Fruit fly (Drosophila melanogaster): Measurements from ENCODE around the gene CG15628.

Gene CG15628

dm6 chr2L:4797643-4798042 is 23.9 kb upstream of the CG15628 start (continued):
- no peak for TF ChIP-seq fd59A (GFP tag; optimal IDR thresholded peaks at IDR 0.05)
- peak; percentile 77 for TF ChIP-seq Gug (GFP tag; IDR thresholded peaks at IDR 0.05)
- TF ChIP-seq dac (GFP tag; optimal IDR thresholded peaks at IDR 0.05) = peak; percentile 26
- peak; percentile 10 for TF ChIP-seq Eip75B (GFP tag; optimal IDR thresholded peaks at IDR 0.05)
- TF ChIP-seq vri (GFP tag; optimal IDR thresholded peaks at IDR 0.05) = no peak
- no peak for TF ChIP-seq CG9139 (GFP tag; optimal IDR thresholded peaks at IDR 0.05)
- TF ChIP-seq CG6276 (GFP tag; optimal IDR thresholded peaks at IDR 0.05) = peak; percentile 76
- TF ChIP-seq Hr38 (GFP tag; optimal IDR thresholded peaks at IDR 0.05) = no peak
- no peak for TF ChIP-seq cyc (GFP tag; optimal IDR thresholded peaks at IDR 0.05)
- peak; percentile 26 for TF ChIP-seq CG10669 (GFP tag; optimal IDR thresholded peaks at IDR 0.05)
- TF ChIP-seq Ets96B (tag; optimal IDR thresholded peaks at IDR 0.05) = no peak
- peak; percentile 47 for TF ChIP-seq CG3032 (tag; optimal IDR thresholded peaks at IDR 0.05)
- TF ChIP-seq ss (GFP tag; optimal IDR thresholded peaks at IDR 0.05) = no peak
- peak; percentile 62 for TF ChIP-seq CG7368 (GFP tag; optimal IDR thresholded peaks at IDR 0.05)
- peak; percentile 30 for TF ChIP-seq achi (GFP tag; optimal IDR thresholded peaks at IDR 0.05)
- TF ChIP-seq CG16779 (tag; optimal IDR thresholded peaks at IDR 0.05) = no peak
- peak; percentile 31 for TF ChIP-seq Hr39 (GFP tag; optimal IDR thresholded peaks at IDR 0.05)
- peak; percentile 15 for TF ChIP-seq acj6 (GFP tag; optimal IDR thresholded peaks at IDR 0.05)
- no peak for TF ChIP-seq CG8632 (GFP tag; optimal IDR thresholded peaks at IDR 0.05)
- TF ChIP-seq CG32006 (GFP tag; optimal IDR thresholded peaks at IDR 0.05) = peak; percentile 71
- peak; percentile 76 for TF ChIP-seq Eip78C (GFP tag)
- TF ChIP-seq salr (GFP tag; optimal IDR thresholded peaks at IDR 0.05) = no peak
- peak; percentile 68 for TF ChIP-seq Met (GFP tag; optimal IDR thresholded peaks at IDR 0.05)
- peak; percentile 80 for TF ChIP-seq CG15336 (GFP tag; IDR thresholded peaks at IDR 0.05)
- no peak for TF ChIP-seq dsx (GFP tag; optimal IDR thresholded peaks at IDR 0.05; ENCODE audit: poor library complexity, severe bottlenecking)
- TF ChIP-seq CG34406 (GFP tag; optimal IDR thresholded peaks at IDR 0.05) = no peak
- TF ChIP-seq spab (GFP tag; optimal IDR thresholded peaks at IDR 0.05) = peak; percentile 19
- TF ChIP-seq pdm3 (GFP tag; optimal IDR thresholded peaks at IDR 0.05) = peak; percentile 56
- no peak for TF ChIP-seq fkh (GFP tag; optimal IDR thresholded peaks at IDR 0.05)

dm6 chr2L:4798894-4799293 is 22.7 kb upstream of the CG15628 start:
- TF ChIP-seq ss (GFP tag; optimal IDR thresholded peaks at IDR 0.05) (no peak), dac (GFP tag; optimal IDR thresholded peaks at IDR 0.05) (no peak), CG1621 (tag; optimal IDR thresholded peaks at IDR 0.05) (no peak), Blimp-1 (GFP tag; optimal IDR thresholded peaks at IDR 0.05) (no peak), CG11762 (GFP tag; optimal IDR thresholded peaks at IDR 0.05; ENCODE audit: insufficient read depth) (no peak), CG8632 (GFP tag; optimal IDR thresholded peaks at IDR 0.05) (no peak), spab (GFP tag; optimal IDR thresholded peaks at IDR 0.05) (no peak), achi (GFP tag; optimal IDR thresholded peaks at IDR 0.05) (no peak), CG9139 (GFP tag; optimal IDR thresholded peaks at IDR 0.05) (no peak)

dm6 chr2L:4800033-4800432 is 21.5 kb upstream of the CG15628 start:
- TF ChIP-seq CG11762 (GFP tag; optimal IDR thresholded peaks at IDR 0.05; ENCODE audit: insufficient read depth) (no peak), Ets96B (tag; optimal IDR thresholded peaks at IDR 0.05) (no peak), CG16779 (tag; optimal IDR thresholded peaks at IDR 0.05) (no peak), Eip78C (GFP tag) (peak; percentile 70), Lpt (GFP tag; optimal IDR thresholded peaks at IDR 0.05) (no peak), acj6 (GFP tag; optimal IDR thresholded peaks at IDR 0.05) (no peak), Smox (GFP tag; optimal IDR thresholded peaks at IDR 0.05) (no peak), lz (GFP tag; optimal IDR thresholded peaks at IDR 0.05) (no peak), esn (GFP tag; optimal IDR thresholded peaks at IDR 0.05) (no peak), ss (GFP tag; optimal IDR thresholded peaks at IDR 0.05) (no peak), dsx (GFP tag; optimal IDR thresholded peaks at IDR 0.05; ENCODE audit: poor library complexity, severe bottlenecking) (no peak), Eip75B (GFP tag; optimal IDR thresholded peaks at IDR 0.05) (peak; percentile 36), Blimp-1 (GFP tag; optimal IDR thresholded peaks at IDR 0.05) (peak; percentile 45), CG1621 (tag; optimal IDR thresholded peaks at IDR 0.05) (no peak)
